Fruit fly (Drosophila melanogaster): ENCODE data around the gene CG10587.

dm6 chr3L:20982544-20982943, 20.2 kb upstream of the CG10587 start:
- TF ChIP-seq CTCF (optimal IDR thresholded peaks at IDR 0.05) (no peak), CG8478 (optimal IDR thresholded peaks at IDR 0.05) (no peak)

Measured in S2 (cell line).